Worm (Caenorhabditis elegans): ENCODE results near the gene gphr-2.

- no peak for TF ChIP-seq eyg-1 (tag; optimal IDR thresholded peaks at IDR 0.05)
- no peak for TF ChIP-seq nhr-232 (tag; optimal IDR thresholded peaks at IDR 0.05)
Observed at ce11 chrX:14324289-14324688, 16.7 kb upstream of the gphr-2 start.
